Worm (Caenorhabditis elegans) whole organism, young adult: Measurements from ENCODE around the gene R03G8.1.
A peak's percentile ranks its signal among the peaks of the same experiment; 100 is the strongest.

Experiments
- B0336.3 ChIP-seq: fragments of 200-800 bp; sonication (Bioruptor generic); IDR thresholded peaks from 2 replicates; pipeline ENCODE4 v1.3.6; 2022; ENCODE audit warnings: missing genetic modification characterization, missing compliant biosample characterization
- F22D6.2 ChIP-seq: sonication (generic microtip); optimal IDR thresholded peaks from 2 replicates; lab custom pipeline; 2016; ENCODE audit warnings: mild to moderate bottlenecking, missing genetic modification characterization, missing compliant biosample characterization
- F39B2.1 ChIP-seq: fragments of 200-800 bp; sonication (Bioruptor generic); IDR thresholded peaks from 2 replicates; pipeline ENCODE4 v1.3.6; 2022; ENCODE audit warnings: missing genetic modification reagents, missing genetic modification characterization, missing compliant biosample characterization
- F52B5.7 ChIP-seq: sonication (generic microtip); optimal IDR thresholded peaks from 2 replicates; lab custom pipeline; 2016; ENCODE audit warnings: mild to moderate bottlenecking, missing genetic modification characterization, missing compliant biosample characterization
- F57A8.1 ChIP-seq: fragments of 200-800 bp; sonication (Bioruptor generic); optimal IDR thresholded peaks from 2 replicates; lab custom pipeline; 2018; ENCODE audit warnings: mild to moderate bottlenecking, missing genetic modification characterization, moderate library complexity, missing compliant biosample characterization
- F57C9.4 ChIP-seq: sonication (generic microtip); optimal IDR thresholded peaks from 2 replicates; lab custom pipeline; 2017; ENCODE audit warnings: mild to moderate bottlenecking, missing genetic modification characterization, missing compliant biosample characterization
- K12H6.12 ChIP-seq: fragments of 200-800 bp; sonication (Bioruptor generic); optimal IDR thresholded peaks from 2 replicates; lab custom pipeline; 2018; ENCODE audit warnings: mild to moderate bottlenecking, missing genetic modification characterization, missing compliant biosample characterization
- Y53F4B.3 ChIP-seq: fragments of 200-800 bp; sonication (Bioruptor generic); IDR thresholded peaks from 2 replicates; pipeline ENCODE4 v1.3.6; 2022; ENCODE audit warnings: missing genetic modification reagents, missing genetic modification characterization, missing compliant biosample characterization
- Y53G8AR.9 ChIP-seq: fragments of 200-800 bp; sonication (Bioruptor generic); conservative IDR thresholded peaks from 2 replicates; pipeline ENCODE4 v1.3.6; 2022; ENCODE audit warnings: missing genetic modification reagents, missing genetic modification characterization, missing compliant biosample characterization
- Y56A3A.18 ChIP-seq: fragments of 200-800 bp; sonication (Bioruptor generic); IDR thresholded peaks from 2 replicates; pipeline ENCODE4 v1.3.6; 2022; ENCODE audit warnings: missing genetic modification reagents, missing genetic modification characterization, missing compliant biosample characterization
- ZK185.1 ChIP-seq: sonication (generic microtip); optimal IDR thresholded peaks from 2 replicates; lab custom pipeline; 2016; ENCODE audit warnings: mild to moderate bottlenecking, missing genetic modification characterization, missing compliant biosample characterization; ENCODE audit not compliant: poor library complexity, severe bottlenecking
- akir-1 ChIP-seq: fragments of 200-800 bp; sonication (Bioruptor generic); optimal IDR thresholded peaks from 2 replicates; lab custom pipeline; 2018; ENCODE audit warnings: mild to moderate bottlenecking, missing genetic modification characterization, moderate library complexity, missing compliant biosample characterization
- ama-1 ChIP-seq, 3 experiments: fragments of 150-350 bp in 1 of 3; sonication (generic microtip) in 2 of 3; optimal IDR thresholded peaks; 2 replicates each; lab custom pipeline; 2014 to 2018; ENCODE audit warnings: missing biosample characterization in 2 of 3, missing genetic modification characterization in 2 of 3, missing genetic modification reagents in 2 of 3
- aptf-2 ChIP-seq: fragments of 200-800 bp; sonication (Bioruptor generic); conservative IDR thresholded peaks from 2 replicates; pipeline ENCODE4 v1.3.6; 2022; ENCODE audit warnings: missing genetic modification reagents, missing genetic modification characterization, missing compliant biosample characterization
- atf-7 ChIP-seq: sonication (generic microtip); optimal IDR thresholded peaks from 2 replicates; lab custom pipeline; 2017; ENCODE audit warnings: mild to moderate bottlenecking, missing genetic modification characterization, missing compliant biosample characterization
- athp-1 ChIP-seq: sonication (generic microtip); optimal IDR thresholded peaks from 2 replicates; lab custom pipeline; 2017; ENCODE audit warnings: mild to moderate bottlenecking, missing genetic modification characterization, missing compliant biosample characterization
- attf-5 ChIP-seq: fragments of 200-800 bp; sonication (Bioruptor generic); optimal IDR thresholded peaks from 2 replicates; lab custom pipeline; 2018; ENCODE audit warnings: mild to moderate bottlenecking, missing genetic modification characterization, missing compliant biosample characterization
- bed-2 ChIP-seq: fragments of 200-800 bp; sonication (Bioruptor generic); IDR thresholded peaks from 2 replicates; pipeline ENCODE4 v1.3.6; 2022; ENCODE audit warnings: missing genetic modification reagents, missing genetic modification characterization, missing compliant biosample characterization
- cebp-2 ChIP-seq: fragments of 200-800 bp; sonication (Bioruptor generic); IDR thresholded peaks from 2 replicates; pipeline ENCODE4 v1.3.6; 2022; ENCODE audit warnings: missing genetic modification characterization, missing compliant biosample characterization
- ceh-100 ChIP-seq: fragments of 200-800 bp; sonication (Bioruptor generic); IDR thresholded peaks from 2 replicates; pipeline ENCODE4 v1.3.6; 2022; ENCODE audit warnings: missing genetic modification reagents, missing genetic modification characterization, missing compliant biosample characterization
- chd-7 ChIP-seq: sonication (generic microtip); optimal IDR thresholded peaks from 2 replicates; lab custom pipeline; 2016; ENCODE audit warnings: mild to moderate bottlenecking, missing genetic modification characterization, moderate library complexity, missing compliant biosample characterization
- dpl-1 ChIP-seq: fragments of 150-350 bp; optimal IDR thresholded peaks from 2 replicates; lab custom pipeline; 2014; ENCODE audit warnings: missing biosample characterization, missing genetic modification reagents, missing genetic modification characterization
- egl-44 ChIP-seq: fragments of 200-800 bp; sonication (Bioruptor generic); IDR thresholded peaks from 2 replicates; pipeline ENCODE4 v1.3.6; 2022; ENCODE audit warnings: missing genetic modification reagents, missing genetic modification characterization, missing compliant biosample characterization
- egrh-3 ChIP-seq: fragments of 200-800 bp; sonication (Bioruptor generic); IDR thresholded peaks from 2 replicates; pipeline ENCODE4 v1.3.6; 2022; ENCODE audit warnings: missing genetic modification reagents, missing genetic modification characterization, missing compliant biosample characterization
- ekl-4 ChIP-seq: fragments of 200-800 bp; sonication (Bioruptor generic); IDR thresholded peaks from 2 replicates; pipeline ENCODE4 v1.3.6; 2022; ENCODE audit warnings: missing genetic modification reagents, missing genetic modification characterization, missing compliant biosample characterization
- fkh-3 ChIP-seq: sonication (generic microtip); optimal IDR thresholded peaks from 2 replicates; lab custom pipeline; 2016; ENCODE audit warnings: mild to moderate bottlenecking, missing genetic modification characterization, missing compliant biosample characterization
- him-1 ChIP-seq: sonication (generic microtip); optimal IDR thresholded peaks from 2 replicates; lab custom pipeline; 2016; ENCODE audit warnings: missing genotype, missing genetic modification reagents, missing genetic modification characterization, missing compliant biosample characterization
- hlh-12 ChIP-seq: sonication (generic microtip); optimal IDR thresholded peaks from 2 replicates; lab custom pipeline; 2016; ENCODE audit warnings: missing genetic modification characterization, missing compliant biosample characterization
- hmg-1.2 ChIP-seq: fragments of 200-800 bp; sonication (Bioruptor generic); IDR thresholded peaks from 2 replicates; pipeline ENCODE4 v1.3.6; 2022; ENCODE audit warnings: missing genetic modification reagents, missing genetic modification characterization, missing compliant biosample characterization
- lag-1 ChIP-seq: fragments of 200-800 bp; sonication (Bioruptor generic); IDR thresholded peaks from 2 replicates; pipeline ENCODE4 v1.3.6; 2022; ENCODE audit warnings: missing genetic modification reagents, missing genetic modification characterization, missing compliant biosample characterization
- let-607 ChIP-seq, 2 experiments: fragments of 200-800 bp in 1 of 2; sonication (Bioruptor generic) in 1 of 2; sonication (generic microtip) in 1 of 2; optimal IDR thresholded peaks; 2 replicates each; lab custom pipeline; 2016 to 2018; ENCODE audit warnings: mild to moderate bottlenecking in 2 of 2, missing compliant biosample characterization in 2 of 2, missing genetic modification characterization in 2 of 2, moderate library complexity in 2 of 2, missing genotype in 1 of 2
- lin-35 ChIP-seq, 3 experiments: fragments of 150-350 bp in 2 of 3; sonication (generic microtip) in 1 of 3; optimal IDR thresholded peaks; 2 replicates each; lab custom pipeline; 2014 to 2018; ENCODE audit warnings: missing biosample characterization in 3 of 3, missing genetic modification characterization in 3 of 3, missing genetic modification reagents in 3 of 3
- lin-40 ChIP-seq: sonication (generic microtip); optimal IDR thresholded peaks from 2 replicates; lab custom pipeline; 2016; ENCODE audit warnings: missing genetic modification characterization, mild to moderate bottlenecking, missing compliant biosample characterization, missing genotype, missing genetic modification reagents
- lsy-27 ChIP-seq: sonication (generic microtip); optimal IDR thresholded peaks from 2 replicates; lab custom pipeline; 2017; ENCODE audit warnings: missing genetic modification characterization, mild to moderate bottlenecking, missing compliant biosample characterization, antibody characterized with exemption, missing genotype, borderline replicate concordance; ENCODE audit not compliant: insufficient read depth
- madf-3 ChIP-seq: fragments of 200-800 bp; sonication (Bioruptor generic); IDR thresholded peaks from 2 replicates; pipeline ENCODE4 v1.3.6; 2022; ENCODE audit warnings: missing genetic modification reagents, missing genetic modification characterization, missing compliant biosample characterization
- madf-8 ChIP-seq: fragments of 200-800 bp; sonication (Bioruptor generic); conservative IDR thresholded peaks from 2 replicates; pipeline ENCODE4 v1.3.6; 2022; ENCODE audit warnings: missing genetic modification reagents, missing genetic modification characterization, missing compliant biosample characterization
- mcd-1 ChIP-seq: fragments of 200-800 bp; sonication (Bioruptor generic); IDR thresholded peaks from 2 replicates; pipeline ENCODE4 v1.3.6; 2022; ENCODE audit warnings: missing genetic modification reagents, missing genetic modification characterization, missing compliant biosample characterization
- mel-28 ChIP-seq: sonication (generic microtip); optimal IDR thresholded peaks from 2 replicates; lab custom pipeline; 2016; ENCODE audit warnings: borderline replicate concordance, mild to moderate bottlenecking, missing genetic modification characterization, missing compliant biosample characterization
- mxl-1 ChIP-seq: sonication (generic microtip); optimal IDR thresholded peaks from 2 replicates; lab custom pipeline; 2016; ENCODE audit warnings: missing genetic modification characterization, missing compliant biosample characterization
- nfya-2 ChIP-seq: fragments of 200-800 bp; sonication (Bioruptor generic); IDR thresholded peaks from 2 replicates; pipeline ENCODE4 v1.3.6; 2022; ENCODE audit warnings: missing genetic modification reagents, missing genetic modification characterization, missing compliant biosample characterization
- nhr-90 ChIP-seq: sonication (generic microtip); optimal IDR thresholded peaks from 2 replicates; lab custom pipeline; 2016; ENCODE audit warnings: missing genotype, mild to moderate bottlenecking, missing genetic modification characterization, missing compliant biosample characterization
- pha-4 ChIP-seq: fragments of 150-350 bp; sonication (generic microtip); optimal IDR thresholded peaks from 2 replicates; lab custom pipeline; 2014; ENCODE audit warnings: missing biosample characterization, missing genetic modification reagents, missing genetic modification characterization
- repo-1 ChIP-seq: sonication (generic microtip); optimal IDR thresholded peaks from 2 replicates; lab custom pipeline; 2017; ENCODE audit warnings: mild to moderate bottlenecking, missing genetic modification characterization, missing compliant biosample characterization
- sptf-2 ChIP-seq: fragments of 200-800 bp; sonication (Bioruptor generic); optimal IDR thresholded peaks from 2 replicates; lab custom pipeline; 2018; ENCODE audit warnings: mild to moderate bottlenecking, missing genetic modification characterization, missing compliant biosample characterization
- tbp1 ChIP-seq: fragments of 200-800 bp; sonication (Bioruptor generic); optimal IDR thresholded peaks from 2 replicates; lab custom pipeline; 2018; ENCODE audit warnings: mild to moderate bottlenecking, missing genetic modification characterization, missing compliant biosample characterization
- tlf-1 ChIP-seq: fragments of 200-800 bp; sonication (Bioruptor generic); optimal IDR thresholded peaks from 2 replicates; lab custom pipeline; 2018; ENCODE audit warnings: mild to moderate bottlenecking, missing genetic modification characterization, missing compliant biosample characterization
- xnd-1 ChIP-seq: sonication (generic microtip); optimal IDR thresholded peaks from 2 replicates; lab custom pipeline; 2016; ENCODE audit warnings: missing genotype, missing genetic modification reagents, missing genetic modification characterization, missing compliant biosample characterization
- zim-3 ChIP-seq: sonication (generic microtip); optimal IDR thresholded peaks from 2 replicates; lab custom pipeline; 2017; ENCODE audit warnings: mild to moderate bottlenecking, missing genetic modification characterization, moderate library complexity, missing compliant biosample characterization
- ztf-26 ChIP-seq: sonication (generic microtip); optimal IDR thresholded peaks from 2 replicates; lab custom pipeline; 2017; ENCODE audit warnings: missing genetic modification characterization, missing compliant biosample characterization

R03G8.1 gene

ce11 chrX:13108664-13109063, 24.3 kb downstream of the R03G8.1 start:
- TF ChIP-seq ceh-100 (GFP tag; lab: Robert Waterston, UW), result no peak
- TF ChIP-seq aptf-2, result no peak
- TF ChIP-seq fkh-3 (tag; lab: Kevin White, UChicago), result no peak
- TF ChIP-seq K12H6.12 (tag; lab: Kevin White, UChicago), result no peak
- TF ChIP-seq ZK185.1 (tag; lab: Kevin White, UChicago), result no peak
- no peak for TF ChIP-seq lsy-27 (tag; lab: Kevin White, UChicago)
- no peak for TF ChIP-seq madf-3
- peak; percentile 2 for TF ChIP-seq mxl-1 (tag; lab: Kevin White, UChicago)
- TF ChIP-seq dpl-1, result no peak
- no peak for TF ChIP-seq pha-4
- TF ChIP-seq lag-1 (GFP tag; lab: Robert Waterston, UW), result no peak
- TF ChIP-seq egl-44 (GFP tag; lab: Robert Waterston, UW), result peak; percentile 47; the same call in 1 of the 2 replicates
- TF ChIP-seq zim-3 (tag; lab: Kevin White, UChicago), result no peak
- TF ChIP-seq hmg-1.2, result peak; percentile 21; the same call in 1 of the 2 replicates
- no peak for TF ChIP-seq attf-5
- peak; percentile 28 for TF ChIP-seq nhr-90 (tag; lab: Kevin White, UChicago)
- TF ChIP-seq F57C9.4 (tag; lab: Kevin White, UChicago), result no peak
- TF ChIP-seq Y56A3A.18 (GFP tag; lab: Robert Waterston, UW), result peak; percentile 73; the same call in 1 of the 2 replicates
- peak; percentile 27; the same call in 1 of the 2 replicates for TF ChIP-seq ekl-4 (GFP tag; lab: Robert Waterston, UW)
- no peak for TF ChIP-seq let-607 (tag; optimal IDR thresholded peaks at IDR 0.05; lab: Kevin White, UChicago)
- no peak for TF ChIP-seq him-1
- TF ChIP-seq F22D6.2, result no peak
- peak; percentile 15 for TF ChIP-seq tlf-1 (GFP tag; lab: Kevin White, UChicago)
- peak; percentile 79; the same call in 1 of the 2 replicates for TF ChIP-seq Y53G8AR.9 (GFP tag; lab: Robert Waterston, UW)
- 0 out of 2 replicates have a peak, but pooled peaks have one; percentile 25 for TF ChIP-seq mcd-1 (GFP tag; lab: Robert Waterston, UW)
- TF ChIP-seq B0336.3 (GFP tag; lab: Robert Waterston, UW), result peak; percentile 35; the same call in 1 of the 2 replicates
- no peak for TF ChIP-seq F52B5.7 (tag; lab: Kevin White, UChicago)
- TF ChIP-seq nfya-2 (GFP tag; lab: Robert Waterston, UW), result no peak
- TF ChIP-seq lin-40 (tag; lab: Kevin White, UChicago), result peak; percentile 37
- no peak for TF ChIP-seq hlh-12 (tag; lab: Kevin White, UChicago)
- TF ChIP-seq ama-1 (optimal IDR thresholded peaks at IDR 0.05; lab: Kevin White, UChicago), result peak; percentile 76
- no peak for TF ChIP-seq ama-1 (GFP tag; optimal IDR thresholded peaks at IDR 0.05; lab: Kevin White, UChicago)
- TF ChIP-seq mel-28, result peak; percentile 19
- peak; percentile 66 for TF ChIP-seq chd-7 (tag; lab: Kevin White, UChicago)
- peak; percentile 67 for TF ChIP-seq ztf-26 (tag; lab: Kevin White, UChicago)
- TF ChIP-seq F39B2.1, result no peak
- TF ChIP-seq cebp-2 (GFP tag; lab: Robert Waterston, UW), result 0 out of 2 replicates have a peak, but pooled peaks have one; percentile 34
- TF ChIP-seq lin-35 (GFP tag; optimal IDR thresholded peaks at IDR 0.05; lab: Kevin White, UChicago), result peak in 1 of 3 experiments; percentile 14
- TF ChIP-seq madf-8, result no peak
- TF ChIP-seq athp-1, result peak; percentile 52
- no peak for TF ChIP-seq Y53F4B.3
- TF ChIP-seq atf-7, result no peak
- TF ChIP-seq F57A8.1 (GFP tag; lab: Kevin White, UChicago), result no peak
- TF ChIP-seq repo-1 (tag; lab: Kevin White, UChicago), result peak; percentile 70
- no peak for TF ChIP-seq sptf-2 (GFP tag; lab: Kevin White, UChicago)
- no peak for TF ChIP-seq xnd-1
- TF ChIP-seq tbp1 (GFP tag; lab: Kevin White, UChicago), result peak; percentile 34
- TF ChIP-seq akir-1 (GFP tag; lab: Kevin White, UChicago), result no peak
- no peak for TF ChIP-seq egrh-3 (GFP tag; lab: Robert Waterston, UW)
- TF ChIP-seq bed-2, result no peak
